Worm (Caenorhabditis elegans) whole organism, late embryonic: Measurements from ENCODE around the gene F32H5.1.

Experiments used
- ceh-34 ChIP-seq: sonication (generic microtip); optimal IDR thresholded peaks from 2 replicates; lab custom pipeline; 2016; ENCODE audit warnings: mild to moderate bottlenecking, missing genetic modification characterization, missing compliant biosample characterization
- elt-2 ChIP-seq: sonication (generic microtip); optimal IDR thresholded peaks from 2 replicates; lab custom pipeline; 2016; ENCODE audit warnings: missing genetic modification reagents, missing genetic modification characterization, missing compliant biosample characterization
- npax-4 ChIP-seq: sonication (generic microtip); optimal IDR thresholded peaks from 2 replicates; lab custom pipeline; 2016; ENCODE audit warnings: missing genetic modification characterization, missing compliant biosample characterization
- odd-2 ChIP-seq: sonication (generic microtip); optimal IDR thresholded peaks from 2 replicates; lab custom pipeline; 2017; ENCODE audit warnings: antibody characterized with exemption, mild to moderate bottlenecking, missing genetic modification characterization, missing compliant biosample characterization

- no peak for TF ChIP-seq ceh-34
- no peak for TF ChIP-seq odd-2 (tag; lab: Kevin White, UChicago)
- TF ChIP-seq npax-4 (tag; lab: Kevin White, UChicago), result no peak
- TF ChIP-seq elt-2 (tag; lab: Kevin White, UChicago), result no peak
Measured at ce11 chrV:13394968-13395367, 37.1 kb upstream of the F32H5.1 start.
